Worm (Caenorhabditis elegans) whole organism, L4 larva: ENCODE measurements around the gene R02D5.6.

Source experiments
- aha-1 ChIP-seq: fragments of 150-350 bp; peaks from one replicate; lab custom pipeline; 2014; ENCODE audit warnings: missing biosample characterization, missing genetic modification characterization
- ceh-28 ChIP-seq: fragments of 150-350 bp; optimal IDR thresholded peaks from 2 replicates; lab custom pipeline; 2014; ENCODE audit warnings: missing biosample characterization, missing genetic modification reagents, missing genetic modification characterization
- ces-1 ChIP-seq: fragments of 150-350 bp; sonication (generic microtip); optimal IDR thresholded peaks from 4 replicates; lab custom pipeline; 2014; ENCODE audit warnings: missing biosample characterization, missing genetic modification reagents, missing genetic modification characterization
- daf-16 ChIP-seq, 3 experiments: sonication (generic microtip); optimal IDR thresholded peaks; 2 replicates each; lab custom pipeline; 2016 to 2017; ENCODE audit warnings: missing genetic modification characterization in 3 of 3, missing genetic modification reagents in 3 of 3, mild to moderate bottlenecking in 2 of 3, missing compliant biosample characterization in 2 of 3, missing biosample characterization in 1 of 3, moderate library complexity in 1 of 3
- egl-27 ChIP-seq: sonication (generic microtip); optimal IDR thresholded peaks from 3 replicates; lab custom pipeline; 2017; ENCODE audit warnings: missing biosample characterization, missing genetic modification reagents, missing genetic modification characterization
- fos-1 ChIP-seq: fragments of 150-350 bp; optimal IDR thresholded peaks from 2 replicates; lab custom pipeline; 2014; ENCODE audit warnings: missing biosample characterization, missing genetic modification characterization
- lir-3 ChIP-seq: sonication (generic microtip); optimal IDR thresholded peaks from 2 replicates; lab custom pipeline; 2016; ENCODE audit warnings: mild to moderate bottlenecking, missing genetic modification characterization, missing compliant biosample characterization
- madf-5 ChIP-seq, 2 experiments: fragments of 200-800 bp; sonication (Bioruptor generic); IDR thresholded peaks; 2 replicates each; pipeline ENCODE4 v1.3.6; 2022; ENCODE audit warnings: missing compliant biosample characterization in 2 of 2, missing genetic modification characterization in 2 of 2
- mep-1 ChIP-seq: fragments of 150-350 bp; sonication (generic microtip); optimal IDR thresholded peaks from 3 replicates; lab custom pipeline; 2014; ENCODE audit warnings: missing biosample characterization, missing genetic modification characterization
- nhr-11 ChIP-seq: fragments of 150-350 bp; optimal IDR thresholded peaks from 2 replicates; lab custom pipeline; 2014; ENCODE audit warnings: missing biosample characterization, missing genetic modification characterization
- nhr-111 ChIP-seq: fragments of 200-800 bp; sonication (Bioruptor generic); optimal IDR thresholded peaks from 2 replicates; lab custom pipeline; 2018; ENCODE audit warnings: mild to moderate bottlenecking, missing genetic modification characterization, missing compliant biosample characterization
- nhr-25 ChIP-seq: sonication (generic microtip); optimal IDR thresholded peaks from 2 replicates; lab custom pipeline; 2017; ENCODE audit warnings: missing genetic modification characterization, mild to moderate bottlenecking, missing compliant biosample characterization, antibody characterized with exemption, moderate library complexity, borderline replicate concordance; ENCODE audit not compliant: insufficient read depth
- pha-4 ChIP-seq, 2 experiments: fragments of 150-350 bp in 1 of 2; fragments of 200-800 bp in 1 of 2; sonication (Bioruptor generic) in 1 of 2; IDR thresholded peaks in 1 of 2; optimal IDR thresholded peaks in 1 of 2; 2 replicates each; pipeline versions ENCODE4 v1.3.6 to Lab custom; 2014 to 2022; ENCODE audit warnings: missing genetic modification characterization in 2 of 2, missing genetic modification reagents in 2 of 2, missing biosample characterization in 1 of 2, missing compliant biosample characterization in 1 of 2
- zfp-2 ChIP-seq: sonication (generic microtip); optimal IDR thresholded peaks from 2 replicates; lab custom pipeline; 2016; ENCODE audit warnings: mild to moderate bottlenecking, missing genetic modification characterization, missing compliant biosample characterization

DNA sequence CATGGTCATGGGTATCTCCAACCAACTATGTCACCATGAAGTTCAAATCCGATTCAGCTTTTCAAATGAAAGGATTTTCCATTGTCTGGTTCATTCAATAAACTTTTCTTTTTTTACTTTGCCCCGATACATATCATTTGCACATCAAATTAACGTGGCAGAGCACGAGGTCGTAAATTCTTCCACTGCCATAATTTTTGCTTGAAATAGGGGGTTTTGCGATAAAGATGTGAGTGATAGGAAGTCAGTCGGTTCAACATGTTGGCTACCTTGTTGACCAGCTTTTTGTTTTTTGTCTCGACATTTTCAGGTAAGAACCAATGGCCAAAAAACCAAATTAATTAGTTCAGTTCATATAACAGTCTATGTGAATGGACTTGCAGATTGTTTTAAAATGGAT, 41.2 kb downstream of the R02D5.6 start, which contains the start of gene clec-54:
- TF ChIP-seq nhr-111 (GFP tag; lab: Kevin White, UChicago) (no peak), pha-4 (GFP tag; IDR thresholded peaks at IDR 0.05; lab: Robert Waterston, UW) (no peak), pha-4 (tag; optimal IDR thresholded peaks at IDR 0.05; lab: Kevin White, UChicago) (no peak), aha-1 (tag; lab: Kevin White, UChicago) (no peak), ces-1 (GFP tag; lab: Kevin White, UChicago) (no peak), madf-5 (GFP tag; IDR thresholded peaks at IDR 0.05; lab: Robert Waterston, UW) (no peak), mep-1 (tag; lab: Kevin White, UChicago) (no peak), zfp-2 (tag; lab: Kevin White, UChicago) (no peak), egl-27 (tag; lab: Kevin White, UChicago) (no peak), ceh-28 (tag; lab: Kevin White, UChicago) (no peak), lir-3 (tag; lab: Kevin White, UChicago) (no peak), daf-16 (GFP tag; optimal IDR thresholded peaks at IDR 0.05; lab: Kevin White, UChicago) (no peak), daf-16 (tag; optimal IDR thresholded peaks at IDR 0.05; lab: Kevin White, UChicago) (peak; percentile 37), nhr-25 (tag; lab: Kevin White, UChicago) (no peak), fos-1 (no peak), nhr-11 (tag; lab: Kevin White, UChicago) (no peak)
